Worm (Caenorhabditis elegans) whole organism, midembryonic: ENCODE data around the gene ZC190.2.

Source experiments
- T22C8.4 ChIP-seq: fragments of 200-800 bp; sonication (Bioruptor generic); IDR thresholded peaks from 2 replicates; pipeline ENCODE4 v1.3.6; 2022; ENCODE audit warnings: missing genetic modification characterization, missing compliant biosample characterization
- cog-1 ChIP-seq: sonication (generic microtip); optimal IDR thresholded peaks from 2 replicates; lab custom pipeline; 2016; ENCODE audit warnings: missing genetic modification characterization, missing compliant biosample characterization
- flt-1 ChIP-seq: fragments of 200-800 bp; sonication (Bioruptor generic); IDR thresholded peaks from 2 replicates; pipeline ENCODE4 v1.3.6; 2022; ENCODE audit warnings: missing genetic modification characterization, missing compliant biosample characterization
- klf-2 ChIP-seq: fragments of 200-800 bp; sonication (Bioruptor generic); conservative IDR thresholded peaks from 2 replicates; pipeline ENCODE4 v1.3.6; 2022; ENCODE audit warnings: missing genetic modification reagents, missing genetic modification characterization, missing compliant biosample characterization
- med-1 ChIP-seq: sonication (generic microtip); optimal IDR thresholded peaks from 2 replicates; lab custom pipeline; 2017; ENCODE audit warnings: missing genetic modification characterization, mild to moderate bottlenecking, missing compliant biosample characterization, antibody characterized with exemption, missing genetic modification reagents; ENCODE audit not compliant: insufficient read depth
- ref-1 ChIP-seq: fragments of 200-800 bp; sonication (Bioruptor generic); conservative IDR thresholded peaks from 2 replicates; pipeline ENCODE4 v1.3.6; 2022; ENCODE audit warnings: missing genetic modification reagents, missing genetic modification characterization, missing compliant biosample characterization
- tab-1 ChIP-seq: fragments of 200-800 bp; sonication (Bioruptor generic); IDR thresholded peaks from 2 replicates; pipeline ENCODE4 v1.3.6; 2022; ENCODE audit warnings: missing genetic modification characterization, missing compliant biosample characterization
- ztf-23 ChIP-seq: fragments of 200-800 bp; sonication (Bioruptor generic); IDR thresholded peaks from 2 replicates; pipeline ENCODE4 v1.3.6; 2022; ENCODE audit warnings: missing genetic modification reagents, missing genetic modification characterization, missing compliant biosample characterization
- ztf-29 ChIP-seq: fragments of 200-800 bp; sonication (Bioruptor generic); IDR thresholded peaks from 2 replicates; pipeline ENCODE4 v1.3.6; 2022; ENCODE audit warnings: missing genetic modification reagents, missing genetic modification characterization, missing compliant biosample characterization

Gene ZC190.2

DNA sequence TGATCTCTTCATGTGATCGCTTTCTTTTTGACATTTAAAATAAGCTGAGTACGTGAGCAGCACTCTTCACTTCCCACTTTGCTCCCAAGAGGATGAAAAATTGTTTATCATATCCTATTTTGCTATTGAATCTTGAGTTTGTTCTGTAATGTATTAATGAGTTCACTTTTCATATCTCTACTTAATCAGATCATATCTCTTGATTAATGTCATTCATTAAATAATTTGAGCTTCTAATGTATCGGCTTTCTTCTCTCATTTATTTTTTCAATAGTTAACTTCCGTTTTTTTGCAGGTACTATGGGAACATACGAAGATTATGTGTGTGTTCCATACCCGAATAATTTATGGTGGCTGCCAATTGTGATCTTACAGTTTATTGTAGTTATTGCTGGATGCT, at the start of gene ZC190.2:
ZC190.2 (plus strand) TSS at position 301 of the 400 bp plus-strand sequence.
- TF ChIP-seq med-1, result no peak
- TF ChIP-seq flt-1 (GFP tag; lab: Robert Waterston, UW), result no peak
- no peak for TF ChIP-seq klf-2 (GFP tag; lab: Robert Waterston, UW)
- TF ChIP-seq ztf-23, result no peak
- no peak for TF ChIP-seq ref-1
- no peak for TF ChIP-seq tab-1 (GFP tag; lab: Robert Waterston, UW)
- TF ChIP-seq cog-1 (tag; lab: Kevin White, UChicago), result no peak
- no peak for TF ChIP-seq ztf-29 (GFP tag; lab: Robert Waterston, UW)
- TF ChIP-seq T22C8.4 (GFP tag; lab: Robert Waterston, UW), result no peak

DNA sequence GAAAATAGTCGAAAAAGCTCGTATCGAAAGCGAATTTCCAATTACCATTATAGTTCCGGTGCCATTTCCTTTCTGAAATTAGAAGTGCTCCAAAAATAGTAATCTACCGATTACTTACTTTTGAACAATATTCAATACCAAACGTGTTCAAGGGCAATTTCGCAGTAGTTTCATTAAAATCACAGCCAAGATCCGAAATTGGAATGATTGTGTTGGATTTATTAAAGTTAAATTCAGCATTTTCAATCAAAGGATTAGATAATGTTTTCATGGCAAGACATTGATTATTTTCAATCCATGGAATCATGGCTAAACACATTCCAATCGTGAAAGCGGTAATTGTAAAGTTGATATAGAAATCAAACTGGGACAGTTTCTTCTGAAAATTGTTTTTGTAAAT, 48.4 kb upstream of the ZC190.2 start:
- TF ChIP-seq ztf-23, result no peak
- TF ChIP-seq ref-1, result no peak
- no peak for TF ChIP-seq klf-2 (GFP tag; lab: Robert Waterston, UW)
- TF ChIP-seq cog-1 (tag; lab: Kevin White, UChicago), result no peak
- TF ChIP-seq med-1, result no peak
- no peak for TF ChIP-seq flt-1 (GFP tag; lab: Robert Waterston, UW)

DNA sequence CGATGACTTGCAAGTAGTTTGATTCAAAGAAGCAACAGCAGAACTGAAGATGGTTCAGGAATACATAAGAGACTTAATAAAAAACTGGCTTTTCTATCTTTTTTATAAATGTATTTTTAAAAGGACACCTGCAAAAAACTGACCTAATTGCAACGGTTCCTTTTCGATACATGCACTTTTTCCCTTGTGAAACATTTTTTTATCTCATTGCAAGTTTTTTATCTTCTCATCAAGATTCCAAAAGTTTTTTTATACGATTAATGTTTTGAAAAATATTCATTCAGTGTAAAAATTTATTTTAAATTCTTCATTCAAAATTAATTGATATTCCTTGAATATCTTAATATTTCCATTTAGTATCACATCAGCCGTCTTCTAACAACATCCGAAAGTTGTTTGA, 45.6 kb upstream of the ZC190.2 start, which contains the start of gene oac-29:
oac-29 (minus strand) TSS at position 101 of the 400 bp plus-strand sequence.
- TF ChIP-seq med-1, result no peak
- TF ChIP-seq ztf-23, result no peak
- TF ChIP-seq T22C8.4 (GFP tag; lab: Robert Waterston, UW), result no peak
- TF ChIP-seq ztf-29 (GFP tag; lab: Robert Waterston, UW), result no peak
- TF ChIP-seq ref-1, result no peak
- TF ChIP-seq flt-1 (GFP tag; lab: Robert Waterston, UW), result no peak
- no peak for TF ChIP-seq tab-1 (GFP tag; lab: Robert Waterston, UW)
- no peak for TF ChIP-seq cog-1 (tag; lab: Kevin White, UChicago)
- no peak for TF ChIP-seq klf-2 (GFP tag; lab: Robert Waterston, UW)

DNA sequence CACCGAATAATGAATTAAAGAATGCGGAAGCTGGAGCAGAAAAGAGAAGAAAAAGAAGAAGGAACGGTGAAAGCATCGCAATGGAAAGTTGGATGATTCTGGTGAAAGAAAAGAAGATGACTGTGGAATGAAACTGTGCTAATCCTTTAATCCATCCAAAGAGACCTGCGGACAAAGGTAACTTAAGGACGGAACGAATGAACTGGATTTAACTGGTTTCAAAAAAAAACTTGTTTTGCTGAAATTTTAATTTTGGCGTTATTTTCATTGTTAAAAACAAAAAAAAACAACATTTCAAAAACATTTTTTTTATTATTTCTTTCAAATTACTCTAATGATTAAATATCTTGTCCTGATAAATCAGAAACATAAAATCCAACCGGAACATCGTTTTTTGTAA, 44.2 kb upstream of the ZC190.2 start, which contains the start of gene grl-12:
grl-12 (minus strand) TSS at position 101 of the 400 bp plus-strand sequence.
- TF ChIP-seq klf-2 (GFP tag; lab: Robert Waterston, UW), result no peak
- TF ChIP-seq ref-1, result no peak
- no peak for TF ChIP-seq tab-1 (GFP tag; lab: Robert Waterston, UW)
- no peak for TF ChIP-seq flt-1 (GFP tag; lab: Robert Waterston, UW)
- no peak for TF ChIP-seq cog-1 (tag; lab: Kevin White, UChicago)
- no peak for TF ChIP-seq ztf-23
- no peak for TF ChIP-seq med-1
- TF ChIP-seq T22C8.4 (GFP tag; lab: Robert Waterston, UW), result no peak

DNA sequence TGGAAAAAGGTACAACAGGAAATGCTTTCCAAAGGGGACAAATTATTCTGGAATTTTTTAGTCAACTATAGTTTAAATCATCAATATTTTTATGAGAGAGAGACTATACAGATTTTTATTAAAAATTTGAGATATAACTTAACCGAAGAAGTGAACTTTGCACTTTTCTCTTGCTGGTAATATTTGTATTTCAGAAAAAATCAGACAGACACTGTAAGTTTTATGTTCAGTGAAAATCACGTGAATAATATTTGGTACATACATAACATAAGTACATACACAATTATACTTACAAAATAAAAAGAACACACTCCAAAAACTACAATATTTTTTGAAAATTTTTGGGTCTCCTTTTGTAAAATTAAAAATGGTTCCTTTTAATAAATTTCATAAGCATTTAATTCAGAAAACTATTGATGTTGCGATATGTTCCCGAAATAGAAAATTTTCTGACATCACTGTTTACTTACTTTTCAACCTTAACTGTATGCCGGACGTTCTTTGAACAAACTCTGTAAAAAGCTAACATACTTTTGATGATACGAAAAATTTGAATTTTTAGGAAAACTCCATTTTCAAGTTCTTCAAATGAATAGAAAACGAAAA, 43.4 kb upstream of the ZC190.2 start, which contains the start of the genes F28A12.10 and acd-4:
F28A12.10 (minus strand) TSS at position 101 of the 606 bp plus-strand sequence.
acd-4 (plus strand) TSS at position 556 of the 606 bp plus-strand sequence.
- no peak for TF ChIP-seq klf-2 (GFP tag; lab: Robert Waterston, UW)
- TF ChIP-seq flt-1 (GFP tag; lab: Robert Waterston, UW), result no peak
- no peak for TF ChIP-seq tab-1 (GFP tag; lab: Robert Waterston, UW)
- TF ChIP-seq ztf-23, result no peak
- no peak for TF ChIP-seq T22C8.4 (GFP tag; lab: Robert Waterston, UW)
- no peak for TF ChIP-seq cog-1 (tag; lab: Kevin White, UChicago)
- TF ChIP-seq ref-1, result no peak
- no peak for TF ChIP-seq ztf-29 (GFP tag; lab: Robert Waterston, UW)
- TF ChIP-seq med-1, result no peak

DNA sequence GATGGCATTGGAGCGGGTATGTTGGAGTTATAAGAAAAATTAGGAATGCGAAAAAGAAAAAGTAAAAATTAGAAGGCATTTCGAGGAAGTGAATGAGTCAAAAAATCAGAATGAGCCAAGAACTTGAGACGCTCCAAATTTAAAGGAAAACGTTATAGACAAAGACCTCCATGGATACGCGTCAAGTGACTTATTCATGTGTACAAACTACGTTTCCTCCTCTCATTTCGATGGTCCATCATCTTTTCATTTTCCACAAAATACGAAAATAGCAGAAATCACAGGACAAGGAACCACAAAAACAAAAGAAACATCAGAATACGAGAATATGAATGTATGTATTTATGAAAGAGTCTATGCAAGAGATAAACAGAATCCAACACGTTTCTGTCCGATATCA, 39.9 kb upstream of the ZC190.2 start, which contains the start of gene F28A12.3:
F28A12.3 (minus strand) TSS at position 101 of the 400 bp plus-strand sequence.
- TF ChIP-seq med-1 (no peak), cog-1 (tag; lab: Kevin White, UChicago) (no peak), ref-1 (no peak), T22C8.4 (GFP tag; lab: Robert Waterston, UW) (no peak), ztf-29 (GFP tag; lab: Robert Waterston, UW) (no peak), ztf-23 (no peak), tab-1 (GFP tag; lab: Robert Waterston, UW) (no peak), flt-1 (GFP tag; lab: Robert Waterston, UW) (no peak), klf-2 (GFP tag; lab: Robert Waterston, UW) (no peak)

DNA sequence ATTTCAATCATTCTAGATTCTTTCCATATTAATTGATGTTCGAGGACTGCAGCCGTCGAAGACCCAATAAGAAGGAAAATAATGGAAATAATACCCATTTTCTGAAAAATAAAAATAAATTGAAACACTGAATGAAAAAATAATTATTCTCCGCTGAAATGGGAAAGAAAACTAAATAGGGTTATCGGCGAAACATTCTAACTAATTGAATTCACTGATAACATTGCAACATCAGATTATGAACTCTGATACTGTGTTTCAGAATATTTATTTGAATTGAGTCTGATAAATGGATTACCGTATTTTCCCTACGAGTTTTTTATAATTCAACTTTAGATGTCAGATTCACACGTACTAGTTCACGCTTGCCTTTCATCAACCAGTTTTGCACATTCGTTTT, 38.1 kb upstream of the ZC190.2 start, which contains the start of gene asp-13:
asp-13 (minus strand) TSS at position 101 of the 400 bp plus-strand sequence.
- no peak for TF ChIP-seq T22C8.4 (GFP tag; lab: Robert Waterston, UW)
- no peak for TF ChIP-seq flt-1 (GFP tag; lab: Robert Waterston, UW)
- no peak for TF ChIP-seq klf-2 (GFP tag; lab: Robert Waterston, UW)
- no peak for TF ChIP-seq ztf-29 (GFP tag; lab: Robert Waterston, UW)

DNA sequence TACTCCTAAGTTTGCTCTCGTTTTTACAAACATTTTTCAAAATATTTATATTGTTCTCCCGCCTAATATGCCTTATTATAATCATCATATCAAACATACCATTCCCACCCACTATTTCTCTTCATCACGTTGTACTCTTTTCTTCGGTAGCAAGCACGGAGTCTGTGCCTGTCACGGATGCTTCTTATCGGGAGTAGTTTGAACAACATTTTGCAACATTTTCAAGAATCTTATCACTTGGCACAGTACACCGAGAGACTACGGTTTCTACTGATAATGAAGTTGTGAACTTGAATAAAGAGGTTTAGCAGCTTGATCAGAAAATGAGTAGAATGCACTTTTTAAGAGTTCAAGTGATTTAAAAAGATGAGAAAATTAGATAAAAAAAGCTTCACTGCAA, 32.9 kb upstream of the ZC190.2 start:
- TF ChIP-seq tab-1 (GFP tag; lab: Robert Waterston, UW), result no peak
- TF ChIP-seq T22C8.4 (GFP tag; lab: Robert Waterston, UW), result no peak
- TF ChIP-seq ztf-29 (GFP tag; lab: Robert Waterston, UW), result no peak
- TF ChIP-seq flt-1 (GFP tag; lab: Robert Waterston, UW), result no peak
- TF ChIP-seq cog-1 (tag; lab: Kevin White, UChicago), result no peak
- TF ChIP-seq ztf-23, result no peak
- TF ChIP-seq klf-2 (GFP tag; lab: Robert Waterston, UW), result no peak
- TF ChIP-seq ref-1, result no peak
- TF ChIP-seq med-1, result no peak

DNA sequence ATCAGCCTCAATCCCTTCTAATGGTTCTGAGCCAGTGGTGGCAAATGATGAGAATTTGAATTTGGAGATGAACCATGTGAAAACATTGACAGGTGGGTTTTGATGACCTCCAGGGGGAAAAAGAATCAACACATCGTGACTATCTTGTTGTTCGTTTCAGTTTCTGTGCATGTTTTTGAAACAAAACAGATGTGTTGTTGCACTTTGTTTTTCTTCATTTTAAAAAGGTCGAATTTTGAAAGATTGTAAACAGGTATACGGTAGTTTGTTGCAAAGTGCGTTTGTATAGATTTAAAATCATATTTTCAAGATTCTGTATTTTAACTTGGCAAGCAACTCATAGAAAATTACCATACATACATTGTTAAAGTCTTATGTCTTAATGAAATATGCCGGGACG, 30.8 kb upstream of the ZC190.2 start:
- no peak for TF ChIP-seq cog-1 (tag; lab: Kevin White, UChicago)
- TF ChIP-seq ztf-29 (GFP tag; lab: Robert Waterston, UW), result no peak
- TF ChIP-seq T22C8.4 (GFP tag; lab: Robert Waterston, UW), result no peak
- no peak for TF ChIP-seq tab-1 (GFP tag; lab: Robert Waterston, UW)
- TF ChIP-seq ref-1, result no peak
- TF ChIP-seq med-1, result no peak
- TF ChIP-seq ztf-23, result no peak
- no peak for TF ChIP-seq klf-2 (GFP tag; lab: Robert Waterston, UW)
- TF ChIP-seq flt-1 (GFP tag; lab: Robert Waterston, UW), result no peak
